Fruit fly (Drosophila melanogaster): ENCODE results near the gene CG14384.

CG14384 gene

DNA sequence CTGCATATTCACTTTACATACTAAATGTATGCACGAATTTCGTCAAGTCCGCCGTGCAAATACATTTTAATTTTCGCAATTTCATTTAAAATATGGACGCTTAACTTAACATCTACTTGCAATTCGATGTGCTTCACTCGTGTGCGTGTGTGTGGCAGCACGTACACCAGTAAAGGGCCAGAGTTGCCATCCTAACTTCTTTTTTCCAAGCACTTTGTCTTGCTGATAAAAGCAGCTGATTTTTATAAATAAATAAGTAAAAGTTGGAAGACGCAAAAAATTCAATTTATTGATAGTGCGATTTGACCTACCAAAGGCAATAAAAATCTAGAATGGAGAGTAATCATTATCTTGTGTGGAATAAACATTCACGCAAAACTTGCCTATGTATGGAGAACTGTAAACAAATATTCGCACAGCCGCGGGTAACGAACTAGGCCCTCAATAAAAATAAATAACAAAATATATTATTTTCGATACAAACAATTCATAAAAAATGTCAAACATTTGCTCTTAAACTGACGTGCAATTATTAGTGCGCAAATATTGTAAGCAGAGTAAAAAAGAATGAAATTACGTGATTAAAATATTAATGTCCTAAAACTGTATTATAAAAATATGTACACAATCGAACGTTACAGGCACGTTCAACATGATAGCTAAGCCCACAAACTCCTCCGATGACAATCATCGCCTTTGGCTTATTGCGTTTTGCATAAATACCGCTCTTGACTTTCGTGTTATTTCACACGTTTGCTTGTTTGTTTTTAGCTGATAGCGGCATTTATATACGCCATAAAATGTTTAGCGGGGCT, 14.9 kb upstream of the CG14384 start (continued):
- TF ChIP-seq CG14014 (GFP tag; IDR thresholded peaks at IDR 0.05), result peak; percentile 58
- no peak for TF ChIP-seq CG2199 (GFP tag; IDR thresholded peaks at IDR 0.05)
- TF ChIP-seq cato (GFP tag; optimal IDR thresholded peaks at IDR 0.05; ENCODE audit: borderline replicate concordance), result peak; percentile 43
- TF ChIP-seq ken (GFP tag; IDR thresholded peaks at IDR 0.05), result no peak; the same call in 2 of the 3 replicates
- TF ChIP-seq Ets65A (GFP tag), result peak; percentile 89
- peak; percentile 69 for TF ChIP-seq Xbp1 (GFP tag; optimal IDR thresholded peaks at IDR 0.05)
- TF ChIP-seq sna (GFP tag; IDR thresholded peaks at IDR 0.05; ENCODE audit: partially characterized antibody), result 0 out of 2 replicates have a peak, but pooled peaks have one; percentile 13
- peak; percentile 63 for TF ChIP-seq CG2712 (tag; optimal IDR thresholded peaks at IDR 0.05)
- peak in 2 of 3 experiments; percentile 56 to 63 for TF ChIP-seq lola (GFP tag; optimal IDR thresholded peaks at IDR 0.05)
- TF ChIP-seq tap (tag; optimal IDR thresholded peaks at IDR 0.05), result peak; percentile 27
- peak; percentile 47 for TF ChIP-seq D19B (GFP tag; optimal IDR thresholded peaks at IDR 0.05)
- peak; percentile 43; the same call in 1 of the 2 replicates for TF ChIP-seq rib (GFP tag; IDR thresholded peaks at IDR 0.05)
- TF ChIP-seq ara (GFP tag; IDR thresholded peaks at IDR 0.05), result peak; percentile 68; the same call in 1 of the 2 replicates
- TF ChIP-seq CG4328 (GFP tag; optimal IDR thresholded peaks at IDR 0.05), result peak; percentile 58
- no peak for TF ChIP-seq abd-A (tag; optimal IDR thresholded peaks at IDR 0.05)
- TF ChIP-seq CG34422 (GFP tag; IDR thresholded peaks at IDR 0.05), result 0 out of 3 replicates have a peak, but pooled peaks have one; percentile 25
- no peak; the same call in 1 of the 2 replicates for TF ChIP-seq Bgb (GFP tag; IDR thresholded peaks at IDR 0.05; ENCODE audit: partially characterized antibody)
- peak in 1 of 2 experiments; percentile 4 for TF ChIP-seq Pdp1 (GFP tag; optimal IDR thresholded peaks at IDR 0.05)
- TF ChIP-seq tna (GFP tag; IDR thresholded peaks at IDR 0.05; ENCODE audit: partially characterized antibody), result no peak
- TF ChIP-seq CG34376 (GFP tag; optimal IDR thresholded peaks at IDR 0.05), result peak; percentile 86
- TF ChIP-seq CG12769 (tag; optimal IDR thresholded peaks at IDR 0.05), result peak; percentile 27
- TF ChIP-seq CG14441 (GFP tag; IDR thresholded peaks at IDR 0.05), result peak; percentile 37; the same call in 1 of the 2 replicates
- peak; percentile 33 for TF ChIP-seq CG4820 (GFP tag; optimal IDR thresholded peaks at IDR 0.05)
- no peak for TF ChIP-seq Sin3A (optimal IDR thresholded peaks at IDR 0.05)
- peak; percentile 38 for TF ChIP-seq slou (GFP tag; optimal IDR thresholded peaks at IDR 0.05)
- peak; percentile 52 for TF ChIP-seq CG18262 (tag; optimal IDR thresholded peaks at IDR 0.05)
- peak; percentile 58 for TF ChIP-seq Hsf (GFP tag; optimal IDR thresholded peaks at IDR 0.05)
- 0 out of 2 replicates have a peak, but pooled peaks have one; percentile 33 for TF ChIP-seq CG7372 (GFP tag; IDR thresholded peaks at IDR 0.05)
- peak; percentile 18 for TF ChIP-seq CG10462 (GFP tag; optimal IDR thresholded peaks at IDR 0.05)
- peak; percentile 91 for TF ChIP-seq CG3281 (GFP tag; optimal IDR thresholded peaks at IDR 0.05)
- peak in 1 of 2 experiments; percentile 83 for TF ChIP-seq Hr51 (GFP tag; optimal IDR thresholded peaks at IDR 0.05)
- TF ChIP-seq az2 (GFP tag; optimal IDR thresholded peaks at IDR 0.05), result peak; percentile 77
- TF ChIP-seq Hand (GFP tag; optimal IDR thresholded peaks at IDR 0.05), result peak; percentile 63
- peak; percentile 47 for TF ChIP-seq Max (GFP tag; optimal IDR thresholded peaks at IDR 0.05)
- no peak for TF ChIP-seq CG4854 (GFP tag; optimal IDR thresholded peaks at IDR 0.05)
- TF ChIP-seq gcm2 (GFP tag; optimal IDR thresholded peaks at IDR 0.05), result peak; percentile 72
- peak; percentile 60 for TF ChIP-seq zfh2 (GFP tag; optimal IDR thresholded peaks at IDR 0.05)
- peak; percentile 40 for TF ChIP-seq Deaf1 (tag; optimal IDR thresholded peaks at IDR 0.05)
- TF ChIP-seq jigr1 (GFP tag; IDR thresholded peaks at IDR 0.05), result no peak
- no peak for TF ChIP-seq zen2 (GFP tag; IDR thresholded peaks at IDR 0.05; ENCODE audit: partially characterized antibody)
- TF ChIP-seq Sry-δ (GFP tag; optimal IDR thresholded peaks at IDR 0.05), result no peak
- TF ChIP-seq CG4730 (GFP tag; IDR thresholded peaks at IDR 0.05), result no peak
- TF ChIP-seq CG7357 (GFP tag; IDR thresholded peaks at IDR 0.05), result peak; percentile 53; the same call in 1 of the 3 replicates
- peak; percentile 43 for TF ChIP-seq org-1 (GFP tag; optimal IDR thresholded peaks at IDR 0.05)
- no peak for TF ChIP-seq CG5953 (GFP tag; IDR thresholded peaks at IDR 0.05)
- no peak for TF ChIP-seq CG8290 (GFP tag; optimal IDR thresholded peaks at IDR 0.05)
- peak in 1 of 2 experiments; percentile 60 for TF ChIP-seq CG8290 (tag; optimal IDR thresholded peaks at IDR 0.05)
- TF ChIP-seq CG6654 (GFP tag; optimal IDR thresholded peaks at IDR 0.05), result peak; percentile 5

Measured in whole organism, embryonic.